Worm (Caenorhabditis elegans) whole organism, L1 larva: Measurements from ENCODE around the gene ges-1.
A peak's percentile ranks its signal among the peaks of the same experiment; 100 is the strongest.

Experiments
- C04F5.9 ChIP-seq: sonication (generic microtip); optimal IDR thresholded peaks from 2 replicates; lab custom pipeline; 2016; ENCODE audit warnings: missing genetic modification characterization, missing compliant biosample characterization
- C34B4.2 ChIP-seq: sonication (generic microtip); optimal IDR thresholded peaks from 2 replicates; lab custom pipeline; 2017; ENCODE audit warnings: mild to moderate bottlenecking, missing genetic modification characterization, missing compliant biosample characterization
- F16B12.6 ChIP-seq: fragments of 150-350 bp; optimal IDR thresholded peaks from 2 replicates; lab custom pipeline; 2014; ENCODE audit warnings: missing biosample characterization, missing genetic modification characterization
- aha-1 ChIP-seq: fragments of 150-350 bp; optimal IDR thresholded peaks from 2 replicates; lab custom pipeline; 2014; ENCODE audit warnings: missing biosample characterization, missing genetic modification characterization
- ceh-8 ChIP-seq: fragments of 200-800 bp; sonication (Bioruptor generic); optimal IDR thresholded peaks from 2 replicates; lab custom pipeline; 2018; ENCODE audit warnings: mild to moderate bottlenecking, missing genetic modification characterization, moderate library complexity, missing compliant biosample characterization
- ceh-90 ChIP-seq: sonication (generic microtip); optimal IDR thresholded peaks from 2 replicates; lab custom pipeline; 2016; ENCODE audit warnings: missing genetic modification characterization, missing compliant biosample characterization
- ces-1 ChIP-seq: fragments of 150-350 bp; optimal IDR thresholded peaks from 2 replicates; lab custom pipeline; 2014; ENCODE audit warnings: missing biosample characterization, missing genetic modification reagents, missing genetic modification characterization
- dpl-1 ChIP-seq, 3 experiments: fragments of 150-350 bp in 2 of 3; sonication (generic microtip) in 1 of 3; optimal IDR thresholded peaks; 2 replicates each; lab custom pipeline; 2014 to 2017; ENCODE audit warnings: missing biosample characterization in 3 of 3, missing genetic modification characterization in 3 of 3, missing genetic modification reagents in 3 of 3
- efl-1 ChIP-seq, 4 experiments: fragments of 150-350 bp; optimal IDR thresholded peaks in 3 of 4; peaks in 1 of 4; 1 replicate in 1 of 4; 2 replicates in 3 of 4; lab custom pipeline; 2014; ENCODE audit warnings: missing biosample characterization in 2 of 4, missing genetic modification characterization in 2 of 4, missing genetic modification reagents in 2 of 4
- efl-3 ChIP-seq: fragments of 200-800 bp; sonication (Bioruptor generic); optimal IDR thresholded peaks from 2 replicates; lab custom pipeline; 2018; ENCODE audit warnings: mild to moderate bottlenecking, missing genetic modification characterization, missing compliant biosample characterization
- egl-13 ChIP-seq: sonication (generic microtip); optimal IDR thresholded peaks from 2 replicates; lab custom pipeline; 2016; ENCODE audit warnings: missing genotype, missing genetic modification reagents, missing genetic modification characterization, missing compliant biosample characterization
- elt-3 ChIP-seq, 6 experiments: fragments of 150-350 bp in 1 of 6; sonication (generic microtip); optimal IDR thresholded peaks; 2 replicates each; lab custom pipeline; 2017 to 2018; ENCODE audit warnings: missing biosample characterization in 6 of 6, missing genetic modification characterization in 6 of 6, inconsistent platforms in 1 of 6
- ets-5 ChIP-seq: fragments of 200-800 bp; sonication (Bioruptor generic); IDR thresholded peaks from 2 replicates; pipeline ENCODE4 v1.3.6; 2022; ENCODE audit warnings: missing genetic modification characterization, missing compliant biosample characterization
- fkh-10 ChIP-seq: sonication (generic microtip); optimal IDR thresholded peaks from 2 replicates; lab custom pipeline; 2017; ENCODE audit warnings: missing biosample characterization, missing genetic modification reagents, missing genetic modification characterization
- fos-1 ChIP-seq: fragments of 150-350 bp; optimal IDR thresholded peaks from 2 replicates; lab custom pipeline; 2014; ENCODE audit warnings: missing biosample characterization, missing genetic modification characterization
- grh-1 ChIP-seq: fragments of 200-800 bp; sonication (Bioruptor generic); IDR thresholded peaks from 2 replicates; pipeline ENCODE4 v1.3.6; 2022; ENCODE audit warnings: missing genetic modification reagents, missing genetic modification characterization, missing compliant biosample characterization
- hlh-17 ChIP-seq: fragments of 200-800 bp; sonication (Bioruptor generic); optimal IDR thresholded peaks from 2 replicates; lab custom pipeline; 2018; ENCODE audit warnings: missing genetic modification characterization, mild to moderate bottlenecking, missing compliant biosample characterization, moderate library complexity, borderline replicate concordance
- hlh-4 ChIP-seq: sonication (generic microtip); optimal IDR thresholded peaks from 2 replicates; lab custom pipeline; 2016; ENCODE audit warnings: mild to moderate bottlenecking, missing genetic modification characterization, missing compliant biosample characterization
- hpl-2 ChIP-seq: fragments of 150-350 bp; optimal IDR thresholded peaks from 2 replicates; lab custom pipeline; 2014; ENCODE audit warnings: missing biosample characterization, missing genetic modification reagents, missing genetic modification characterization
- irx-1 ChIP-seq: sonication (generic microtip); optimal IDR thresholded peaks from 2 replicates; lab custom pipeline; 2016; ENCODE audit warnings: missing genetic modification characterization, missing compliant biosample characterization
- isw-1 ChIP-seq: fragments of 200-800 bp; sonication (Bioruptor generic); IDR thresholded peaks from 2 replicates; pipeline ENCODE4 v1.3.6; 2022; ENCODE audit warnings: missing genetic modification characterization, missing compliant biosample characterization
- jun-1 ChIP-seq: fragments of 150-350 bp; optimal IDR thresholded peaks from 2 replicates; lab custom pipeline; 2014; ENCODE audit warnings: missing biosample characterization, missing genetic modification reagents, missing genetic modification characterization
- lin-39 ChIP-seq: fragments of 150-350 bp; optimal IDR thresholded peaks from 2 replicates; lab custom pipeline; 2014; ENCODE audit warnings: missing biosample characterization, missing genetic modification reagents, missing genetic modification characterization
- lir-3 ChIP-seq: sonication (generic microtip); optimal IDR thresholded peaks from 2 replicates; lab custom pipeline; 2016; ENCODE audit warnings: mild to moderate bottlenecking, missing genetic modification characterization, moderate library complexity, missing compliant biosample characterization; ENCODE audit not compliant: poor library complexity
- lsy-2 ChIP-seq, 2 experiments: fragments of 150-350 bp; optimal IDR thresholded peaks; 2 replicates each; lab custom pipeline; 2014; ENCODE audit warnings: missing biosample characterization in 2 of 2, missing genetic modification characterization in 2 of 2
- mep-1 ChIP-seq: fragments of 150-350 bp; optimal IDR thresholded peaks from 2 replicates; lab custom pipeline; 2014; ENCODE audit warnings: missing biosample characterization, missing genetic modification characterization
- nhr-12 ChIP-seq: sonication (generic microtip); optimal IDR thresholded peaks from 2 replicates; lab custom pipeline; 2017; ENCODE audit warnings: missing biosample characterization, missing genetic modification characterization
- nhr-19 ChIP-seq: fragments of 200-800 bp; sonication (Bioruptor generic); conservative IDR thresholded peaks from 2 replicates; pipeline ENCODE4 v1.3.6; 2022; ENCODE audit warnings: missing genetic modification characterization, missing compliant biosample characterization
- nhr-20 ChIP-seq: sonication (generic microtip); optimal IDR thresholded peaks from 2 replicates; lab custom pipeline; 2016; ENCODE audit warnings: mild to moderate bottlenecking, missing genetic modification characterization, missing compliant biosample characterization
- nhr-77 ChIP-seq: fragments of 150-350 bp; optimal IDR thresholded peaks from 2 replicates; lab custom pipeline; 2014; ENCODE audit warnings: missing biosample characterization, missing genetic modification characterization
- pax-3 ChIP-seq: fragments of 200-800 bp; sonication (Bioruptor generic); optimal IDR thresholded peaks from 2 replicates; lab custom pipeline; 2018; ENCODE audit warnings: mild to moderate bottlenecking, missing genetic modification characterization, moderate library complexity, missing compliant biosample characterization
- pqm-1 ChIP-seq: sonication (generic microtip); optimal IDR thresholded peaks from 3 replicates; lab custom pipeline; 2017; ENCODE audit warnings: missing biosample characterization, missing genetic modification characterization
- rnt-1 ChIP-seq: sonication (generic microtip); optimal IDR thresholded peaks from 2 replicates; lab custom pipeline; 2016; ENCODE audit warnings: mild to moderate bottlenecking, missing genetic modification characterization, moderate library complexity, missing compliant biosample characterization
- skn-1 ChIP-seq: fragments of 150-350 bp; optimal IDR thresholded peaks from 2 replicates; lab custom pipeline; 2014; ENCODE audit warnings: missing biosample characterization, missing genetic modification characterization
- sox-4 ChIP-seq: sonication (generic microtip); optimal IDR thresholded peaks from 2 replicates; lab custom pipeline; 2016; ENCODE audit warnings: missing genetic modification characterization, missing compliant biosample characterization
- sptf-1 ChIP-seq: fragments of 150-350 bp; optimal IDR thresholded peaks from 2 replicates; lab custom pipeline; 2014; ENCODE audit warnings: missing biosample characterization, missing genetic modification characterization
- sup-37 ChIP-seq: fragments of 200-800 bp; sonication (Bioruptor generic); optimal IDR thresholded peaks from 2 replicates; lab custom pipeline; 2018; ENCODE audit warnings: mild to moderate bottlenecking, missing genetic modification characterization, missing compliant biosample characterization
- swsn-7 ChIP-seq: sonication (generic microtip); optimal IDR thresholded peaks from 2 replicates; lab custom pipeline; 2016; ENCODE audit warnings: missing genetic modification characterization, missing compliant biosample characterization
- tbx-2 ChIP-seq: sonication (generic microtip); optimal IDR thresholded peaks from 2 replicates; lab custom pipeline; 2016; ENCODE audit warnings: missing genetic modification characterization, missing compliant biosample characterization
- unc-30 ChIP-seq: sonication (generic microtip); optimal IDR thresholded peaks from 2 replicates; lab custom pipeline; 2017; ENCODE audit warnings: missing biosample characterization, missing genetic modification characterization
- unc-86 ChIP-seq: sonication (generic microtip); optimal IDR thresholded peaks from 2 replicates; lab custom pipeline; 2016; ENCODE audit warnings: missing genetic modification characterization, missing compliant biosample characterization
- vab-15 ChIP-seq: sonication (generic microtip); optimal IDR thresholded peaks from 2 replicates; lab custom pipeline; 2017; ENCODE audit warnings: missing genotype, mild to moderate bottlenecking, missing genetic modification characterization, missing compliant biosample characterization
- xbp-1 ChIP-seq: sonication (generic microtip); optimal IDR thresholded peaks from 2 replicates; lab custom pipeline; 2016; ENCODE audit warnings: missing genetic modification characterization, missing compliant biosample characterization
- zag-1 ChIP-seq: fragments of 150-350 bp; optimal IDR thresholded peaks from 2 replicates; lab custom pipeline; 2014; ENCODE audit warnings: missing biosample characterization, missing genetic modification characterization
- ztf-11 ChIP-seq, 2 experiments: sonication (generic microtip); optimal IDR thresholded peaks; 2 replicates each; lab custom pipeline; 2016 to 2017; ENCODE audit warnings: missing genetic modification characterization in 2 of 2, missing biosample characterization in 1 of 2, missing compliant biosample characterization in 1 of 2

Gene ges-1

ce11 chrV:1471078-1471969 lies 39.4 kb upstream of the ges-1 start (continued):
- peak; percentile 60 for TF ChIP-seq nhr-19 (GFP tag; lab: Robert Waterston, UW)
- TF ChIP-seq dpl-1 (GFP tag; optimal IDR thresholded peaks at IDR 0.05; lab: Kevin White, UChicago) = peak; percentile 89 to 94 (median 91)
- no peak for TF ChIP-seq efl-3
- TF ChIP-seq aha-1 (tag; lab: Kevin White, UChicago) = no peak
- no peak for TF ChIP-seq C04F5.9 (tag; lab: Kevin White, UChicago)
- TF ChIP-seq zag-1 (tag; lab: Kevin White, UChicago) = peak; percentile 22
- no peak for TF ChIP-seq ets-5
- TF ChIP-seq unc-30 (tag; lab: Kevin White, UChicago) = peak; percentile 50
- TF ChIP-seq nhr-20 (tag; lab: Kevin White, UChicago) = peak; percentile 76
- TF ChIP-seq pqm-1 (tag; lab: Kevin White, UChicago) = no peak
- TF ChIP-seq skn-1 (tag; lab: Kevin White, UChicago) = peak; percentile 85
- peak; percentile 41 for TF ChIP-seq rnt-1
- peak; percentile 30 for TF ChIP-seq irx-1 (tag; lab: Kevin White, UChicago)
- TF ChIP-seq lir-3 (tag; lab: Kevin White, UChicago) = no peak
- TF ChIP-seq nhr-12 (tag; lab: Kevin White, UChicago) = no peak
- TF ChIP-seq sup-37 (GFP tag; lab: Kevin White, UChicago) = peak; percentile 23
- peak; percentile 18 for TF ChIP-seq ceh-8
- peak; percentile 12 for TF ChIP-seq lin-39 (tag; lab: Kevin White, UChicago)
- TF ChIP-seq fos-1 (tag; lab: Kevin White, UChicago) = no peak
- no peak for TF ChIP-seq vab-15 (tag; lab: Kevin White, UChicago)
- peak; percentile 30 for TF ChIP-seq nhr-77
- TF ChIP-seq sptf-1 (tag; lab: Kevin White, UChicago) = no peak
- TF ChIP-seq ces-1 (GFP tag; lab: Kevin White, UChicago) = no peak
- TF ChIP-seq xbp-1 (tag; lab: Kevin White, UChicago) = peak; percentile 60
- peak; percentile 81 to 92 for TF ChIP-seq efl-1 (optimal IDR thresholded peaks at IDR 0.05; lab: Kevin White, UChicago)
- TF ChIP-seq efl-1 (GFP tag; optimal IDR thresholded peaks at IDR 0.05 in 1 of 2; lab: Kevin White, UChicago) = peak; percentile 90 to 99
- TF ChIP-seq ceh-90 (tag; lab: Kevin White, UChicago) = no peak
- no peak for TF ChIP-seq hlh-4
- TF ChIP-seq isw-1 = peak; percentile 64
- no peak for TF ChIP-seq hlh-17 (GFP tag; lab: Kevin White, UChicago)
- TF ChIP-seq grh-1 = no peak
- peak; percentile 25 for TF ChIP-seq F16B12.6 (tag; lab: Kevin White, UChicago)
- TF ChIP-seq hpl-2 = peak; percentile 51
- TF ChIP-seq ztf-11 (tag; optimal IDR thresholded peaks at IDR 0.05; lab: Kevin White, UChicago) = peak in 1 of 2 experiments; percentile 20
- TF ChIP-seq jun-1 = peak; percentile 46
- peak; percentile 80 to 90 for TF ChIP-seq lsy-2 (tag; optimal IDR thresholded peaks at IDR 0.05; lab: Kevin White, UChicago)
- peak; percentile 69 for TF ChIP-seq tbx-2
- TF ChIP-seq fkh-10 = peak; percentile 31
- TF ChIP-seq C34B4.2 = no peak
- TF ChIP-seq, all 84 proteins: peak for 47

- TF ChIP-seq ces-1 (GFP tag; lab: Kevin White, UChicago) (no peak), lin-39 (tag; lab: Kevin White, UChicago) (no peak), nhr-77 (no peak), unc-86 (tag; lab: Kevin White, UChicago) (no peak), pax-3 (tag; lab: Kevin White, UChicago) (no peak), C34B4.2 (no peak), tbx-2 (no peak), egl-13 (tag; lab: Kevin White, UChicago) (no peak), mep-1 (tag; lab: Kevin White, UChicago) (no peak), elt-3 (tag; optimal IDR thresholded peaks at IDR 0.05; lab: Kevin White, UChicago) (no peak), hlh-17 (GFP tag; lab: Kevin White, UChicago) (no peak), xbp-1 (tag; lab: Kevin White, UChicago) (no peak), swsn-7 (no peak), jun-1 (no peak), efl-3 (no peak), sox-4 (no peak)
Measured at ce11 chrV:1468905-1469304, 37.0 kb upstream of the ges-1 start.
